Worm (Caenorhabditis elegans) whole organism, L4 larva: ENCODE data around the gene hsp-4.

Experiments
- F10B5.3 ChIP-seq: sonication (generic microtip); optimal IDR thresholded peaks from 2 replicates; lab custom pipeline; 2016; ENCODE audit warnings: mild to moderate bottlenecking, missing genetic modification characterization, missing compliant biosample characterization
- F26F4.8 ChIP-seq: fragments of 200-800 bp; sonication (Bioruptor generic); conservative IDR thresholded peaks from 2 replicates; pipeline ENCODE4 v1.3.6; 2022; ENCODE audit warnings: missing genetic modification characterization, missing compliant biosample characterization
- F37D6.2 ChIP-seq: sonication (generic microtip); optimal IDR thresholded peaks from 2 replicates; lab custom pipeline; 2016; ENCODE audit warnings: mild to moderate bottlenecking, missing genetic modification characterization, missing compliant biosample characterization
- F44E2.7 ChIP-seq: fragments of 200-800 bp; sonication (Bioruptor generic); IDR thresholded peaks from 2 replicates; pipeline ENCODE4 v2.1.2; 2022; ENCODE audit warnings: missing genetic modification characterization, missing compliant biosample characterization
- F49E8.2 ChIP-seq: sonication (generic microtip); optimal IDR thresholded peaks from 2 replicates; lab custom pipeline; 2016; ENCODE audit warnings: missing compliant biosample characterization, mild to moderate bottlenecking, missing genetic modification characterization, borderline replicate concordance
- Y105C5A.15 ChIP-seq: fragments of 200-800 bp; sonication (Bioruptor generic); IDR thresholded peaks from 2 replicates; pipeline ENCODE4 v1.3.6; 2022; ENCODE audit warnings: missing genetic modification characterization, missing compliant biosample characterization
- ZK337.2 ChIP-seq: fragments of 200-800 bp; sonication (Bioruptor generic); IDR thresholded peaks from 2 replicates; pipeline ENCODE4 v1.3.6; 2022; ENCODE audit warnings: missing genetic modification reagents, missing genetic modification characterization, missing compliant biosample characterization
- aha-1 ChIP-seq: fragments of 150-350 bp; peaks from one replicate; lab custom pipeline; 2014; ENCODE audit warnings: missing biosample characterization, missing genetic modification characterization
- aly-2 ChIP-seq: sonication (generic microtip); optimal IDR thresholded peaks from 2 replicates; lab custom pipeline; 2018; ENCODE audit warnings: missing biosample characterization, missing genetic modification characterization
- arid-1 ChIP-seq: fragments of 200-800 bp; sonication (Bioruptor generic); conservative IDR thresholded peaks from 2 replicates; pipeline ENCODE4 v1.3.6; 2022; ENCODE audit warnings: missing genetic modification reagents, missing genetic modification characterization, missing compliant biosample characterization
- attf-4 ChIP-seq: sonication (generic microtip); optimal IDR thresholded peaks from 3 replicates; lab custom pipeline; 2017; ENCODE audit warnings: missing biosample characterization, missing genetic modification characterization
- ceh-82 ChIP-seq: sonication (generic microtip); optimal IDR thresholded peaks from 2 replicates; lab custom pipeline; 2017; ENCODE audit warnings: missing biosample characterization, missing genetic modification characterization
- daf-16 ChIP-seq, 3 experiments: sonication (generic microtip); optimal IDR thresholded peaks; 2 replicates each; lab custom pipeline; 2016 to 2017; ENCODE audit warnings: missing genetic modification characterization in 3 of 3, missing genetic modification reagents in 3 of 3, mild to moderate bottlenecking in 2 of 3, missing compliant biosample characterization in 2 of 3, missing biosample characterization in 1 of 3, moderate library complexity in 1 of 3
- daf-19 ChIP-seq: fragments of 200-800 bp; sonication (Bioruptor generic); conservative IDR thresholded peaks from 2 replicates; pipeline ENCODE4 v1.3.6; 2022; ENCODE audit warnings: missing genetic modification characterization, missing compliant biosample characterization
- dmd-8 ChIP-seq: fragments of 200-800 bp; sonication (Bioruptor generic); IDR thresholded peaks from 2 replicates; pipeline ENCODE4 v1.3.6; 2022; ENCODE audit warnings: missing genetic modification characterization, missing compliant biosample characterization
- dmd-9 ChIP-seq: fragments of 200-800 bp; sonication (Bioruptor generic); IDR thresholded peaks from 2 replicates; pipeline ENCODE4 v1.3.6; 2022; ENCODE audit warnings: missing genetic modification reagents, missing genetic modification characterization, missing compliant biosample characterization
- dve-1 ChIP-seq: sonication (generic microtip); optimal IDR thresholded peaks from 2 replicates; lab custom pipeline; 2017; ENCODE audit warnings: antibody characterized with exemption, mild to moderate bottlenecking, missing genetic modification characterization, missing compliant biosample characterization; ENCODE audit not compliant: insufficient read depth
- egl-27 ChIP-seq: sonication (generic microtip); optimal IDR thresholded peaks from 3 replicates; lab custom pipeline; 2017; ENCODE audit warnings: missing biosample characterization, missing genetic modification reagents, missing genetic modification characterization
- egl-43 ChIP-seq: fragments of 200-800 bp; sonication (Bioruptor generic); IDR thresholded peaks from 2 replicates; pipeline ENCODE4 v1.3.6; 2022; ENCODE audit warnings: missing genetic modification reagents, missing genetic modification characterization, missing compliant biosample characterization
- fkh-10 ChIP-seq: fragments of 150-350 bp; optimal IDR thresholded peaks from 2 replicates; lab custom pipeline; 2014; ENCODE audit warnings: missing biosample characterization, missing genetic modification reagents, missing genetic modification characterization
- hlh-11 ChIP-seq: fragments of 200-800 bp; sonication (Bioruptor generic); optimal IDR thresholded peaks from 2 replicates; lab custom pipeline; 2018; ENCODE audit warnings: mild to moderate bottlenecking, missing genetic modification characterization, missing compliant biosample characterization
- hmg-1.1 ChIP-seq: fragments of 200-800 bp; sonication (Bioruptor generic); IDR thresholded peaks from 2 replicates; pipeline ENCODE4 v1.3.6; 2022; ENCODE audit warnings: missing genetic modification reagents, missing genetic modification characterization, missing compliant biosample characterization
- lin-13 ChIP-seq: fragments of 150-350 bp; optimal IDR thresholded peaks from 2 replicates; lab custom pipeline; 2014; ENCODE audit warnings: missing biosample characterization, missing genetic modification reagents, missing genetic modification characterization
- lin-15B ChIP-seq: fragments of 150-350 bp; sonication (generic microtip); optimal IDR thresholded peaks from 3 replicates; lab custom pipeline; 2014; ENCODE audit warnings: missing biosample characterization, missing genetic modification characterization
- lin-38 ChIP-seq: fragments of 200-800 bp; sonication (Bioruptor generic); IDR thresholded peaks from 2 replicates; pipeline ENCODE4 v1.3.6; 2022; ENCODE audit warnings: missing genetic modification reagents, missing genetic modification characterization, missing compliant biosample characterization
- lin-39 ChIP-seq: fragments of 150-350 bp; optimal IDR thresholded peaks from 2 replicates; lab custom pipeline; 2014; ENCODE audit warnings: missing biosample characterization, missing genetic modification reagents, missing genetic modification characterization
- lir-3 ChIP-seq: sonication (generic microtip); optimal IDR thresholded peaks from 2 replicates; lab custom pipeline; 2016; ENCODE audit warnings: mild to moderate bottlenecking, missing genetic modification characterization, missing compliant biosample characterization
- madf-5 ChIP-seq, 2 experiments: fragments of 200-800 bp; sonication (Bioruptor generic); IDR thresholded peaks; 2 replicates each; pipeline ENCODE4 v1.3.6; 2022; ENCODE audit warnings: missing compliant biosample characterization in 2 of 2, missing genetic modification characterization in 2 of 2
- madf-9 ChIP-seq: fragments of 200-800 bp; sonication (Bioruptor generic); conservative IDR thresholded peaks from 2 replicates; pipeline ENCODE4 v1.3.6; 2022; ENCODE audit warnings: missing genetic modification reagents, missing genetic modification characterization, missing compliant biosample characterization
- mdl-1 ChIP-seq, 2 experiments: fragments of 150-350 bp in 1 of 2; sonication (generic microtip) in 1 of 2; optimal IDR thresholded peaks; 2 replicates each; lab custom pipeline; 2014 to 2017; ENCODE audit warnings: missing biosample characterization in 2 of 2, missing genetic modification characterization in 2 of 2
- mes-2 ChIP-seq: sonication (generic microtip); optimal IDR thresholded peaks from 2 replicates; lab custom pipeline; 2016; ENCODE audit warnings: missing genotype, mild to moderate bottlenecking, missing genetic modification characterization, missing compliant biosample characterization; ENCODE audit not compliant: poor library complexity, severe bottlenecking
- mxl-2 ChIP-seq: fragments of 200-800 bp; sonication (Bioruptor generic); conservative IDR thresholded peaks from 2 replicates; pipeline ENCODE4 v1.3.6; 2022; ENCODE audit warnings: missing genetic modification reagents, missing genetic modification characterization, missing compliant biosample characterization
- mxl-3 ChIP-seq: fragments of 200-800 bp; sonication (Bioruptor generic); optimal IDR thresholded peaks from 2 replicates; lab custom pipeline; 2018; ENCODE audit warnings: mild to moderate bottlenecking, missing genetic modification characterization, missing compliant biosample characterization
- nhr-10 ChIP-seq: fragments of 150-350 bp; optimal IDR thresholded peaks from 2 replicates; lab custom pipeline; 2014; ENCODE audit warnings: missing biosample characterization, missing genetic modification characterization
- nhr-102 ChIP-seq: sonication (generic microtip); optimal IDR thresholded peaks from 2 replicates; lab custom pipeline; 2016; ENCODE audit warnings: mild to moderate bottlenecking, missing genetic modification characterization, moderate library complexity, missing compliant biosample characterization
- nhr-111 ChIP-seq: fragments of 200-800 bp; sonication (Bioruptor generic); optimal IDR thresholded peaks from 2 replicates; lab custom pipeline; 2018; ENCODE audit warnings: mild to moderate bottlenecking, missing genetic modification characterization, missing compliant biosample characterization
- nhr-237 ChIP-seq: sonication (generic microtip); optimal IDR thresholded peaks from 2 replicates; lab custom pipeline; 2017; ENCODE audit warnings: missing biosample characterization, missing genetic modification characterization
- nhr-41 ChIP-seq: fragments of 200-800 bp; sonication (Bioruptor generic); IDR thresholded peaks from 2 replicates; pipeline ENCODE4 v1.3.6; 2022; ENCODE audit warnings: missing genetic modification reagents, missing genetic modification characterization, missing compliant biosample characterization
- nhr-6 ChIP-seq: fragments of 150-350 bp; optimal IDR thresholded peaks from 2 replicates; lab custom pipeline; 2014; ENCODE audit warnings: missing biosample characterization, missing genetic modification characterization
- nhr-77 ChIP-seq: fragments of 150-350 bp; optimal IDR thresholded peaks from 2 replicates; lab custom pipeline; 2014; ENCODE audit warnings: missing biosample characterization, missing genetic modification characterization
- php-3 ChIP-seq: fragments of 200-800 bp; sonication (Bioruptor generic); IDR thresholded peaks from 2 replicates; pipeline ENCODE4 v1.3.6; 2022; ENCODE audit warnings: missing genetic modification reagents, missing genetic modification characterization, missing compliant biosample characterization
- saeg-2 ChIP-seq: fragments of 200-800 bp; sonication (Bioruptor generic); IDR thresholded peaks from 2 replicates; pipeline ENCODE4 v1.3.6; 2022; ENCODE audit warnings: missing genetic modification reagents, missing genetic modification characterization, missing compliant biosample characterization
- snpc-1.2 ChIP-seq: fragments of 200-800 bp; sonication (Bioruptor generic); IDR thresholded peaks from 2 replicates; pipeline ENCODE4 v1.3.6; 2022; ENCODE audit warnings: missing genetic modification reagents, missing genetic modification characterization, missing compliant biosample characterization
- snpc-4 ChIP-seq: fragments of 150-350 bp; optimal IDR thresholded peaks from 2 replicates; lab custom pipeline; 2014; ENCODE audit warnings: missing biosample characterization, missing genetic modification characterization
- spr-1 ChIP-seq: sonication (generic microtip); optimal IDR thresholded peaks from 2 replicates; lab custom pipeline; 2016; ENCODE audit warnings: mild to moderate bottlenecking, missing genetic modification characterization, missing compliant biosample characterization
- tag-97 ChIP-seq: fragments of 200-800 bp; sonication (Bioruptor generic); IDR thresholded peaks from 2 replicates; pipeline ENCODE4 v1.3.6; 2022; ENCODE audit warnings: missing genetic modification characterization, missing compliant biosample characterization
- unc-39 ChIP-seq: sonication (generic microtip); optimal IDR thresholded peaks from 2 replicates; lab custom pipeline; 2017; ENCODE audit warnings: missing biosample characterization, missing genetic modification characterization
- zag-1 ChIP-seq: fragments of 150-350 bp; optimal IDR thresholded peaks from 2 replicates; lab custom pipeline; 2014; ENCODE audit warnings: missing biosample characterization, missing genetic modification characterization
- zfp-3 ChIP-seq: fragments of 200-800 bp; sonication (Bioruptor generic); conservative IDR thresholded peaks from 2 replicates; pipeline ENCODE4 v1.3.6; 2022; ENCODE audit warnings: missing genetic modification reagents, missing genetic modification characterization, missing compliant biosample characterization
- zip-2 ChIP-seq: fragments of 150-350 bp; optimal IDR thresholded peaks from 2 replicates; lab custom pipeline; 2014; ENCODE audit warnings: missing biosample characterization, missing genetic modification characterization
- ztf-11 ChIP-seq: fragments of 150-350 bp; optimal IDR thresholded peaks from 2 replicates; lab custom pipeline; 2014; ENCODE audit warnings: missing biosample characterization, missing genetic modification characterization

The hsp-4 gene

DNA sequence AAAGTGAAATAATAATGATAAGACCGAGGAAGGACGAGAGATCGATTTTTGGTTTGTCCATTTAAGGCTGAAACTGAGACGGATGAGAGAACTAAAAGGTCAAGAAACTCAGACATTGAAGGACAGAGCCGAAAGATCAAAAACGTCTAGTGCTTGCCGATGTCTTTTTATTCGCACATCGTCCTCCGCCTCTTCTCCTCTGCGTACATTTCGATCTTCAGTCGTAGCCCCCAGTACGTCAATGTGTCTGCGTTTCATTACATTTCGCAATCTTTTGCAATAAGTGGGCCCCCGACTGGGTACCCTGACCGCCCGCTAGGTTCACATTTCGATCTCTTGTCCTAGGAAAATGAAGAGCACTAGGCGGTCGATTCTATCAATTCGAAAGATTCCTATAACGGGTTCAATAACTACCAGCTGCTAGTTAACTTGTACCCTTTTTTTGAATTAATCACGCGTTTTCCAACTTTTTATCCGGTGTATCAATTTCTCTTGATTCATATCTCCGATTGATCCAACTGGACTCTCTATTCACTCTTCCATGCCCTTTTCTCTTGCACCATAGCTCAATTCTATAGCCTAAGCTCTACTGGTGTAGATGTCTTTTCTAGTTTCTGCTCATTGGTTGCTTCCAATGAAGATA lies 39.7 kb upstream of the hsp-4 start (continued):
- TF ChIP-seq fkh-10 (no peak), saeg-2 (GFP tag; lab: Robert Waterston, UW) (no peak), aly-2 (tag; lab: Kevin White, UChicago) (no peak), hmg-1.1 (GFP tag; lab: Robert Waterston, UW) (peak; percentile 77), madf-5 (GFP tag; IDR thresholded peaks at IDR 0.05; lab: Robert Waterston, UW) (no peak), egl-43 (GFP tag; lab: Robert Waterston, UW) (no peak), daf-16 (GFP tag; optimal IDR thresholded peaks at IDR 0.05; lab: Kevin White, UChicago) (no peak), daf-16 (tag; optimal IDR thresholded peaks at IDR 0.05; lab: Kevin White, UChicago) (peak; percentile 42), egl-27 (tag; lab: Kevin White, UChicago) (no peak), ZK337.2 (GFP tag; lab: Robert Waterston, UW) (no peak), nhr-10 (tag; lab: Kevin White, UChicago) (no peak), spr-1 (tag; lab: Kevin White, UChicago) (no peak), Y105C5A.15 (GFP tag; lab: Robert Waterston, UW) (no peak), nhr-237 (tag; lab: Kevin White, UChicago) (no peak), php-3 (GFP tag; lab: Robert Waterston, UW) (no peak), nhr-102 (no peak), madf-9 (GFP tag; lab: Robert Waterston, UW) (no peak), zfp-3 (GFP tag; lab: Robert Waterston, UW) (no peak), attf-4 (tag; lab: Kevin White, UChicago) (no peak), ceh-82 (tag; lab: Kevin White, UChicago) (no peak), mxl-2 (GFP tag; lab: Robert Waterston, UW) (no peak), F49E8.2 (tag; lab: Kevin White, UChicago) (no peak), zag-1 (tag; lab: Kevin White, UChicago) (no peak), nhr-41 (GFP tag; lab: Robert Waterston, UW) (peak; percentile 67; the same call in 1 of the 2 replicates), lin-13 (GFP tag; lab: Kevin White, UChicago) (peak; percentile 42), F10B5.3 (tag; lab: Kevin White, UChicago) (no peak), F37D6.2 (tag; lab: Kevin White, UChicago) (no peak), mdl-1 (tag; optimal IDR thresholded peaks at IDR 0.05; lab: Kevin White, UChicago) (peak; percentile 39 to 77), lin-38 (peak; percentile 29; the same call in 1 of the 2 replicates), nhr-111 (GFP tag; lab: Kevin White, UChicago) (no peak), daf-19 (GFP tag; lab: Robert Waterston, UW) (0 out of 2 replicates have a peak, but pooled peaks have one; percentile 44), arid-1 (no peak), dve-1 (tag; lab: Kevin White, UChicago) (peak; percentile 72), nhr-77 (tag; lab: Kevin White, UChicago) (peak; percentile 28), unc-39 (tag; lab: Kevin White, UChicago) (no peak), tag-97 (GFP tag; lab: Robert Waterston, UW) (no peak), lin-39 (tag; lab: Kevin White, UChicago) (no peak), hlh-11 (tag; lab: Kevin White, UChicago) (peak; percentile 85), mes-2 (tag; lab: Kevin White, UChicago) (no peak), dmd-9 (GFP tag; lab: Robert Waterston, UW) (no peak), snpc-1.2 (GFP tag; lab: Robert Waterston, UW) (no peak), lir-3 (tag; lab: Kevin White, UChicago) (no peak), mxl-3 (GFP tag; lab: Kevin White, UChicago) (peak; percentile 71), dmd-8 (no peak), F26F4.8 (no peak), snpc-4 (tag; lab: Kevin White, UChicago) (no peak), lin-15B (tag; lab: Kevin White, UChicago) (no peak), F44E2.7 (GFP tag; lab: Robert Waterston, UW) (no peak), nhr-6 (tag; lab: Kevin White, UChicago) (no peak), aha-1 (tag; lab: Kevin White, UChicago) (peak; percentile 82), ztf-11 (no peak), zip-2 (tag; lab: Kevin White, UChicago) (peak; percentile 93)
